Fruit fly (Drosophila melanogaster) whole organism, embryonic: ENCODE measurements around the gene CG7366.

Experiments used
- Ada2b ChIP-seq: fragments of 200-800 bp; sonication (Bioruptor generic); IDR thresholded peaks from 2 replicates; pipeline ENCODE4 v1.3.6; 2022; ENCODE audit warnings: missing biosample characterization, missing genetic modification characterization
- CG10267 ChIP-seq: fragments of 200-800 bp; sonication (Bioruptor generic); optimal IDR thresholded peaks from 2 replicates; lab custom pipeline; 2018; ENCODE audit warnings: missing biosample characterization, mild to moderate bottlenecking, missing genetic modification characterization, moderate library complexity
- CG10321 ChIP-seq: fragments of 200-800 bp; sonication (Bioruptor generic); IDR thresholded peaks from 2 replicates; pipeline ENCODE4 v1.3.6; 2022; ENCODE audit warnings: missing biosample characterization, missing genetic modification characterization
- CG10431 ChIP-seq: fragments of 200-800 bp; sonication (Bioruptor generic); optimal IDR thresholded peaks from 3 replicates; lab custom pipeline; 2018; ENCODE audit warnings: missing biosample characterization, mild to moderate bottlenecking, missing genetic modification characterization
- CG12155 ChIP-seq: fragments of 200-800 bp; sonication (Bioruptor generic); optimal IDR thresholded peaks from 3 replicates; lab custom pipeline; 2016; ENCODE audit warnings: missing biosample characterization, missing genetic modification characterization
- CG15073 ChIP-seq: fragments of 200-800 bp; sonication (Bioruptor generic); optimal IDR thresholded peaks from 2 replicates; lab custom pipeline; 2016; ENCODE audit warnings: missing biosample characterization, missing genetic modification characterization
- CG15514 ChIP-seq: fragments of 200-800 bp; sonication (Bioruptor generic); optimal IDR thresholded peaks from 3 replicates; lab custom pipeline; 2017; ENCODE audit warnings: missing biosample characterization, missing genetic modification characterization, mild to moderate bottlenecking, moderate library complexity, missing genetic modification reagents
- CG17359 ChIP-seq: fragments of 200-800 bp; sonication (Bioruptor generic); optimal IDR thresholded peaks from 3 replicates; lab custom pipeline; 2018; ENCODE audit warnings: missing biosample characterization, mild to moderate bottlenecking, missing genetic modification characterization, moderate library complexity
- CG18476 ChIP-seq: fragments of 200-800 bp; sonication (Bioruptor generic); optimal IDR thresholded peaks from 2 replicates; lab custom pipeline; 2016; ENCODE audit warnings: missing biosample characterization, mild to moderate bottlenecking, missing genetic modification characterization
- CG30020 ChIP-seq: fragments of 200-800 bp; optimal IDR thresholded peaks from 2 replicates; lab custom pipeline; 2019; ENCODE audit warnings: missing biosample characterization, mild to moderate bottlenecking, missing genetic modification characterization, moderate library complexity
- CG30431 ChIP-seq: fragments of 200-800 bp; sonication (Bioruptor generic); optimal IDR thresholded peaks from 2 replicates; lab custom pipeline; 2017; ENCODE audit warnings: missing biosample characterization, missing genetic modification characterization
- CG31224 ChIP-seq: fragments of 200-800 bp; sonication (Bioruptor generic); IDR thresholded peaks from 2 replicates; pipeline ENCODE4 v1.3.6; 2022; ENCODE audit warnings: missing biosample characterization, missing genetic modification characterization
- CG4328 ChIP-seq: fragments of 200-800 bp; sonication (Bioruptor generic); optimal IDR thresholded peaks from 3 replicates; lab custom pipeline; 2017; ENCODE audit warnings: missing biosample characterization, missing genetic modification reagents, missing genetic modification characterization
- CG4730 ChIP-seq: fragments of 200-800 bp; sonication (Bioruptor generic); IDR thresholded peaks from 2 replicates; pipeline ENCODE4 v1.3.6; 2022; ENCODE audit warnings: missing biosample characterization, missing genetic modification characterization
- CG4820 ChIP-seq: fragments of 200-800 bp; sonication (Bioruptor generic); optimal IDR thresholded peaks from 3 replicates; lab custom pipeline; 2016; ENCODE audit warnings: missing biosample characterization, missing genetic modification characterization
- CG5953 ChIP-seq: fragments of 200-800 bp; sonication (Bioruptor generic); IDR thresholded peaks from 2 replicates; pipeline ENCODE4 v1.3.6; 2022; ENCODE audit warnings: missing biosample characterization, missing genetic modification characterization
- CG7372 ChIP-seq: fragments of 200-800 bp; sonication (Bioruptor generic); IDR thresholded peaks from 2 replicates; pipeline ENCODE4 v1.3.6; 2022; ENCODE audit warnings: missing biosample characterization, missing genetic modification characterization
- CG8765 ChIP-seq: fragments of 200-800 bp; sonication (Bioruptor generic); IDR thresholded peaks from 2 replicates; pipeline ENCODE4 v1.3.6; 2022; ENCODE audit warnings: missing biosample characterization, missing genetic modification characterization
- D19B ChIP-seq: fragments of 200-800 bp; sonication (Bioruptor generic); optimal IDR thresholded peaks from 2 replicates; lab custom pipeline; 2017; ENCODE audit warnings: missing biosample characterization, mild to moderate bottlenecking, missing genetic modification characterization
- Dek ChIP-seq: fragments of 200-800 bp; sonication (Bioruptor generic); optimal IDR thresholded peaks from 3 replicates; lab custom pipeline; 2019; ENCODE audit warnings: missing biosample characterization, mild to moderate bottlenecking, missing genetic modification characterization, moderate library complexity
- Dip2 ChIP-seq: fragments of 200-800 bp; sonication (Bioruptor generic); IDR thresholded peaks from 2 replicates; pipeline ENCODE4 v1.3.6; 2022; ENCODE audit warnings: missing biosample characterization, missing genetic modification characterization
- Ets65A ChIP-seq: fragments of 200-800 bp; sonication (Bioruptor generic); peaks from one replicate; lab custom pipeline; 2016; ENCODE audit warnings: missing biosample characterization, missing genetic modification characterization
- Fer1 ChIP-seq: fragments of 200-800 bp; sonication (Bioruptor generic); optimal IDR thresholded peaks from 2 replicates; lab custom pipeline; 2017; ENCODE audit warnings: missing biosample characterization, mild to moderate bottlenecking, missing genetic modification characterization
- GATAe ChIP-seq: fragments of 200-800 bp; sonication (Bioruptor generic); conservative IDR thresholded peaks from 2 replicates; pipeline ENCODE4 v1.3.6; 2022; ENCODE audit warnings: missing biosample characterization, missing genetic modification characterization
- HHEX ChIP-seq: fragments of 200-800 bp; sonication (Bioruptor generic); optimal IDR thresholded peaks from 3 replicates; lab custom pipeline; 2017; ENCODE audit warnings: missing biosample characterization, mild to moderate bottlenecking, missing genetic modification characterization, missing genetic modification reagents
- MTF-1 ChIP-seq: fragments of 200-800 bp; sonication (Bioruptor generic); optimal IDR thresholded peaks from 2 replicates; lab custom pipeline; 2018; ENCODE audit warnings: missing biosample characterization, mild to moderate bottlenecking, missing genetic modification characterization, borderline replicate concordance
- Max ChIP-seq: fragments of 200-800 bp; sonication (Bioruptor generic); optimal IDR thresholded peaks from 2 replicates; lab custom pipeline; 2016; ENCODE audit warnings: missing biosample characterization, mild to moderate bottlenecking, missing genetic modification characterization
- Meics ChIP-seq: fragments of 200-800 bp; sonication (Bioruptor generic); optimal IDR thresholded peaks from 2 replicates; lab custom pipeline; 2017; ENCODE audit warnings: missing biosample characterization, mild to moderate bottlenecking, missing genetic modification characterization
- Mrtf ChIP-seq: fragments of 200-800 bp; sonication (Bioruptor generic); IDR thresholded peaks from 3 replicates; pipeline ENCODE4 v1.3.6; 2022; ENCODE audit warnings: missing biosample characterization, missing genetic modification characterization
- NFAT ChIP-seq: fragments of 200-800 bp; sonication (Bioruptor generic); IDR thresholded peaks from 2 replicates; pipeline ENCODE4 v1.3.6; 2022; ENCODE audit warnings: missing biosample characterization, missing genetic modification characterization
- NfI ChIP-seq: fragments of 200-800 bp; sonication (Bioruptor generic); optimal IDR thresholded peaks from 3 replicates; lab custom pipeline; 2018; ENCODE audit warnings: missing biosample characterization, mild to moderate bottlenecking, missing genetic modification characterization, moderate library complexity
- PHDP ChIP-seq: fragments of 200-800 bp; sonication (Bioruptor generic); optimal IDR thresholded peaks from 3 replicates; lab custom pipeline; 2018; ENCODE audit warnings: missing biosample characterization, mild to moderate bottlenecking, missing genetic modification characterization, moderate library complexity
- Poxn ChIP-seq: fragments of 200-800 bp; sonication (Bioruptor generic); IDR thresholded peaks from 2 replicates; pipeline ENCODE4 v1.3.6; 2022; ENCODE audit warnings: missing biosample characterization, missing genetic modification characterization
- ara ChIP-seq: fragments of 200-800 bp; sonication (Bioruptor generic); IDR thresholded peaks from 2 replicates; pipeline ENCODE4 v1.3.6; 2022; ENCODE audit warnings: missing biosample characterization, missing genetic modification characterization
- ato ChIP-seq: fragments of 200-800 bp; sonication (Bioruptor generic); IDR thresholded peaks from 2 replicates; pipeline ENCODE4 v1.3.6; 2022; ENCODE audit warnings: missing biosample characterization, missing genetic modification characterization; ENCODE audit not compliant: partially characterized antibody
- bsh ChIP-seq, 2 experiments: fragments of 200-800 bp; sonication (Bioruptor generic); optimal IDR thresholded peaks; 2 replicates each; lab custom pipeline; 2017 to 2018; ENCODE audit warnings: mild to moderate bottlenecking in 2 of 2, missing biosample characterization in 2 of 2, missing genetic modification characterization in 2 of 2, moderate library complexity in 1 of 2
- emc ChIP-seq: fragments of 200-800 bp; sonication (Bioruptor generic); optimal IDR thresholded peaks from 2 replicates; lab custom pipeline; 2016; ENCODE audit warnings: missing biosample characterization, missing genetic modification characterization
- ind ChIP-seq: fragments of 200-800 bp; sonication (Bioruptor generic); optimal IDR thresholded peaks from 3 replicates; lab custom pipeline; 2016; ENCODE audit warnings: missing biosample characterization, missing genetic modification characterization
- kah ChIP-seq: fragments of 200-800 bp; sonication (Bioruptor generic); optimal IDR thresholded peaks from 2 replicates; lab custom pipeline; 2018; ENCODE audit warnings: missing biosample characterization, mild to moderate bottlenecking, missing genetic modification characterization
- kni ChIP-seq: fragments of 200-800 bp; sonication (Bioruptor generic); optimal IDR thresholded peaks from 3 replicates; lab custom pipeline; 2017; ENCODE audit warnings: mild to moderate bottlenecking, missing biosample characterization, missing genetic modification reagents, missing genetic modification characterization
- lov ChIP-seq, 2 experiments: fragments of 200-800 bp in 1 of 2; fragments of >200 bp in 1 of 2; sonication (Bioruptor generic) in 1 of 2; IDR thresholded peaks in 1 of 2; optimal IDR thresholded peaks in 1 of 2; 2 replicates in 1 of 2; 3 replicates in 1 of 2; pipeline versions ENCODE4 v1.3.6 to Lab custom; 2017 to 2022; ENCODE audit warnings: missing biosample characterization in 1 of 2, missing genetic modification characterization in 1 of 2
- maf-S ChIP-seq: fragments of 200-800 bp; sonication (Bioruptor generic); optimal IDR thresholded peaks from 2 replicates; lab custom pipeline; 2016; ENCODE audit warnings: missing biosample characterization, missing genetic modification characterization
- mam ChIP-seq: fragments of 200-800 bp; sonication (Bioruptor generic); optimal IDR thresholded peaks from 3 replicates; lab custom pipeline; 2016; ENCODE audit warnings: missing biosample characterization, missing genetic modification characterization
- mld ChIP-seq: fragments of 200-800 bp; sonication (Bioruptor generic); IDR thresholded peaks from 3 replicates; pipeline ENCODE4 v1.3.6; 2022; ENCODE audit warnings: missing biosample characterization, missing genetic modification characterization; ENCODE audit not compliant: partially characterized antibody
- peb ChIP-seq: fragments of 200-800 bp; sonication (Bioruptor generic); IDR thresholded peaks from 2 replicates; pipeline ENCODE4 v1.3.6; 2022; ENCODE audit warnings: missing biosample characterization, missing genetic modification characterization
- pho ChIP-seq: fragments of 200-800 bp; sonication (Bioruptor generic); optimal IDR thresholded peaks from 2 replicates; lab custom pipeline; 2016; ENCODE audit warnings: missing biosample characterization, missing genetic modification characterization
- sens ChIP-seq: fragments of 200-800 bp; sonication (Bioruptor generic); peaks from one replicate; lab custom pipeline; 2016; ENCODE audit warnings: missing biosample characterization, missing genetic modification characterization
- sim ChIP-seq: fragments of 200-800 bp; sonication (Bioruptor generic); IDR thresholded peaks from 2 replicates; pipeline ENCODE4 v1.3.6; 2022; ENCODE audit warnings: missing biosample characterization, missing genetic modification characterization
- sisA ChIP-seq: fragments of 200-800 bp; sonication (Bioruptor generic); IDR thresholded peaks from 2 replicates; pipeline ENCODE4 v1.3.6; 2022; ENCODE audit warnings: missing biosample characterization, missing genetic modification characterization
- ssp ChIP-seq: fragments of 200-800 bp; sonication (Bioruptor generic); IDR thresholded peaks from 2 replicates; pipeline ENCODE4 v1.3.6; 2022; ENCODE audit warnings: missing biosample characterization, missing genetic modification characterization

Gene CG7366

dm6 chr3L:8197779-8198279 lies 4.4 kb downstream of the CG7366 start, which contains the start of the genes UbcE2M and Dhps (continued):
- TF ChIP-seq CG8765: peak; percentile 52
- peak; percentile 70 for TF ChIP-seq PHDP
- TF ChIP-seq Max: peak; percentile 73
- peak; percentile 65 for TF ChIP-seq HHEX
- peak; percentile 78 for TF ChIP-seq Fer1 (GFP tag; lab: Kevin White, UChicago)
- TF ChIP-seq mam (GFP tag; lab: Kevin White, UChicago): peak; percentile 73
- TF ChIP-seq CG4820: peak; percentile 67
- peak; percentile 46 for TF ChIP-seq Ada2b (GFP tag; lab: Robert Waterston, UW)
- TF ChIP-seq Ets65A (GFP tag; lab: Kevin White, UChicago): peak; percentile 94
- TF ChIP-seq ara: no peak
- TF ChIP-seq CG12155 (GFP tag; lab: Kevin White, UChicago): peak; percentile 70
- TF ChIP-seq Poxn (GFP tag; lab: Robert Waterston, UW): peak; percentile 42; the same call in 1 of the 2 replicates
- 0 out of 2 replicates have a peak, but pooled peaks have one; percentile 11 for TF ChIP-seq GATAe (GFP tag; lab: Robert Waterston, UW)
- TF ChIP-seq D19B (GFP tag; lab: Kevin White, UChicago): peak; percentile 59
- peak; percentile 56; the same call in 1 of the 2 replicates for TF ChIP-seq CG31224 (GFP tag; lab: Robert Waterston, UW)
- peak; percentile 85 for TF ChIP-seq ind (GFP tag; lab: Kevin White, UChicago)
- TF ChIP-seq bsh (GFP tag; optimal IDR thresholded peaks at IDR 0.05; lab: Kevin White, UChicago): peak in 1 of 2 experiments; percentile 62
- peak; percentile 74 for TF ChIP-seq ssp
- peak; percentile 65 for TF ChIP-seq sisA (GFP tag; lab: Robert Waterston, UW)
- TF ChIP-seq CG17359 (tag; lab: Kevin White, UChicago): peak; percentile 63
- peak; percentile 59; the same call in 2 of the 3 replicates for TF ChIP-seq Mrtf (GFP tag; lab: Robert Waterston, UW)
- no peak for TF ChIP-seq CG10321 (GFP tag; lab: Robert Waterston, UW)
- no peak for TF ChIP-seq lov (optimal IDR thresholded peaks at IDR 0.05; lab: Kevin White, UChicago)
- no peak for TF ChIP-seq lov (GFP tag; IDR thresholded peaks at IDR 0.05; lab: Robert Waterston, UW)
- TF ChIP-seq Dip2 (GFP tag; lab: Robert Waterston, UW): no peak
- peak; percentile 48 for TF ChIP-seq pho (GFP tag; lab: Kevin White, UChicago)
- peak; percentile 78 for TF ChIP-seq CG30020
- TF ChIP-seq MTF-1: no peak
- peak; percentile 45 for TF ChIP-seq maf-S
- peak; percentile 95 for TF ChIP-seq CG10267 (tag; lab: Kevin White, UChicago)
- peak; percentile 48 for TF ChIP-seq CG10431 (GFP tag; lab: Kevin White, UChicago)
- TF ChIP-seq mld (GFP tag; lab: Robert Waterston, UW): peak; percentile 72; the same call in 2 of the 3 replicates
- no peak for TF ChIP-seq kni (GFP tag; lab: Kevin White, UChicago)
- no peak for TF ChIP-seq Meics (GFP tag; lab: Kevin White, UChicago)
- peak; percentile 43; the same call in 1 of the 2 replicates for TF ChIP-seq peb (GFP tag; lab: Robert Waterston, UW)
- TF ChIP-seq emc (GFP tag; lab: Kevin White, UChicago): no peak
- TF ChIP-seq CG4328 (GFP tag; lab: Kevin White, UChicago): peak; percentile 78
- TF ChIP-seq CG18476 (GFP tag; lab: Kevin White, UChicago): peak; percentile 14
- peak; percentile 62 for TF ChIP-seq NFAT
- no peak for TF ChIP-seq CG15073 (GFP tag; lab: Kevin White, UChicago)
- TF ChIP-seq sim (GFP tag; lab: Robert Waterston, UW): no peak
- 0 out of 2 replicates have a peak, but pooled peaks have one; percentile 32 for TF ChIP-seq CG7372 (GFP tag; lab: Robert Waterston, UW)
- peak; percentile 18 for TF ChIP-seq sens
- peak; percentile 77 for TF ChIP-seq NfI (GFP tag; lab: Kevin White, UChicago)
- TF ChIP-seq CG15514 (GFP tag; lab: Kevin White, UChicago): peak; percentile 75
- no peak for TF ChIP-seq CG5953 (GFP tag; lab: Robert Waterston, UW)
- 0 out of 2 replicates have a peak, but pooled peaks have one; percentile 31 for TF ChIP-seq ato (GFP tag; lab: Robert Waterston, UW)
- TF ChIP-seq kah (GFP tag; lab: Kevin White, UChicago): peak; percentile 68
- peak; percentile 80 for TF ChIP-seq Dek
- peak; percentile 61 for TF ChIP-seq CG30431 (GFP tag; lab: Kevin White, UChicago)
- TF ChIP-seq CG4730 (GFP tag; lab: Robert Waterston, UW): peak; percentile 27; the same call in 1 of the 2 replicates
